Worm (Caenorhabditis elegans) whole organism, L4 larva: ENCODE results near the gene Y38E10A.34.

Experiments used
- F49E8.2 ChIP-seq: sonication (generic microtip); optimal IDR thresholded peaks from 2 replicates; lab custom pipeline; 2016; ENCODE audit warnings: missing compliant biosample characterization, mild to moderate bottlenecking, missing genetic modification characterization, borderline replicate concordance
- R02D3.7 ChIP-seq: fragments of 150-350 bp; sonication (generic microtip); optimal IDR thresholded peaks from 3 replicates; lab custom pipeline; 2014; ENCODE audit warnings: missing biosample characterization, missing genetic modification characterization
- T20F7.1 ChIP-seq: fragments of 200-800 bp; sonication (Bioruptor generic); optimal IDR thresholded peaks from 2 replicates; lab custom pipeline; 2018; ENCODE audit warnings: mild to moderate bottlenecking, missing genetic modification characterization, missing compliant biosample characterization
- T26A8.4 ChIP-seq: fragments of 200-800 bp; sonication (Bioruptor generic); IDR thresholded peaks from 2 replicates; pipeline ENCODE4 v1.3.6; 2022; ENCODE audit warnings: missing genetic modification characterization, missing compliant biosample characterization
- Y105C5A.15 ChIP-seq: fragments of 200-800 bp; sonication (Bioruptor generic); IDR thresholded peaks from 2 replicates; pipeline ENCODE4 v1.3.6; 2022; ENCODE audit warnings: missing genetic modification characterization, missing compliant biosample characterization
- Y48G9A.11 ChIP-seq: fragments of 200-800 bp; sonication (Bioruptor generic); IDR thresholded peaks from 2 replicates; pipeline ENCODE4 v1.3.6; 2022; ENCODE audit warnings: missing genetic modification reagents, missing genetic modification characterization, missing compliant biosample characterization
- Y5F2A.4 ChIP-seq: fragments of 200-800 bp; sonication (Bioruptor generic); optimal IDR thresholded peaks from 2 replicates; lab custom pipeline; 2018; ENCODE audit warnings: mild to moderate bottlenecking, missing genetic modification characterization, missing compliant biosample characterization
- aha-1 ChIP-seq: fragments of 150-350 bp; peaks from one replicate; lab custom pipeline; 2014; ENCODE audit warnings: missing biosample characterization, missing genetic modification characterization
- arid-1 ChIP-seq: fragments of 200-800 bp; sonication (Bioruptor generic); conservative IDR thresholded peaks from 2 replicates; pipeline ENCODE4 v1.3.6; 2022; ENCODE audit warnings: missing genetic modification reagents, missing genetic modification characterization, missing compliant biosample characterization
- ceh-20 ChIP-seq: fragments of 200-800 bp; sonication (Bioruptor generic); IDR thresholded peaks from 2 replicates; pipeline ENCODE4 v1.3.6; 2022; ENCODE audit warnings: missing genetic modification reagents, missing genetic modification characterization, missing compliant biosample characterization
- ceh-32 ChIP-seq: sonication (generic microtip); optimal IDR thresholded peaks from 2 replicates; lab custom pipeline; 2016; ENCODE audit warnings: mild to moderate bottlenecking, missing genetic modification characterization, missing compliant biosample characterization; ENCODE audit not compliant: poor library complexity
- ceh-44 ChIP-seq: fragments of 200-800 bp; sonication (Bioruptor generic); IDR thresholded peaks from 2 replicates; pipeline ENCODE4 v1.3.6; 2022; ENCODE audit warnings: missing genetic modification reagents, missing genetic modification characterization, missing compliant biosample characterization
- ceh-82 ChIP-seq: sonication (generic microtip); optimal IDR thresholded peaks from 2 replicates; lab custom pipeline; 2017; ENCODE audit warnings: missing biosample characterization, missing genetic modification characterization
- ctbp-1 ChIP-seq: fragments of 200-800 bp; sonication (Bioruptor generic); IDR thresholded peaks from 2 replicates; pipeline ENCODE4 v1.3.6; 2022; ENCODE audit warnings: missing genetic modification reagents, missing genetic modification characterization, missing compliant biosample characterization
- daf-12 ChIP-seq: fragments of 150-350 bp; optimal IDR thresholded peaks from 2 replicates; lab custom pipeline; 2014; ENCODE audit warnings: missing biosample characterization, missing genetic modification reagents, missing genetic modification characterization
- daf-16 ChIP-seq, 3 experiments: sonication (generic microtip); optimal IDR thresholded peaks; 2 replicates each; lab custom pipeline; 2016 to 2017; ENCODE audit warnings: missing genetic modification characterization in 3 of 3, missing genetic modification reagents in 3 of 3, mild to moderate bottlenecking in 2 of 3, missing compliant biosample characterization in 2 of 3, missing biosample characterization in 1 of 3, moderate library complexity in 1 of 3
- daf-19 ChIP-seq: fragments of 200-800 bp; sonication (Bioruptor generic); conservative IDR thresholded peaks from 2 replicates; pipeline ENCODE4 v1.3.6; 2022; ENCODE audit warnings: missing genetic modification characterization, missing compliant biosample characterization
- dmd-6 ChIP-seq: fragments of 200-800 bp; sonication (Bioruptor generic); IDR thresholded peaks from 2 replicates; pipeline ENCODE4 v1.3.6; 2022; ENCODE audit warnings: missing genetic modification reagents, missing genetic modification characterization, missing compliant biosample characterization
- dpl-1 ChIP-seq: fragments of 150-350 bp; optimal IDR thresholded peaks from 2 replicates; lab custom pipeline; 2014; ENCODE audit warnings: missing biosample characterization, missing genetic modification reagents, missing genetic modification characterization
- fkh-10 ChIP-seq: fragments of 150-350 bp; optimal IDR thresholded peaks from 2 replicates; lab custom pipeline; 2014; ENCODE audit warnings: missing biosample characterization, missing genetic modification reagents, missing genetic modification characterization
- gei-8 ChIP-seq: fragments of 200-800 bp; sonication (Bioruptor generic); optimal IDR thresholded peaks from 2 replicates; lab custom pipeline; 2018; ENCODE audit warnings: mild to moderate bottlenecking, missing genetic modification characterization, missing compliant biosample characterization
- lin-15B ChIP-seq: fragments of 150-350 bp; sonication (generic microtip); optimal IDR thresholded peaks from 3 replicates; lab custom pipeline; 2014; ENCODE audit warnings: missing biosample characterization, missing genetic modification characterization
- lin-29 ChIP-seq: fragments of 200-800 bp; sonication (Bioruptor generic); IDR thresholded peaks from 2 replicates; pipeline ENCODE4 v1.3.6; 2022; ENCODE audit warnings: missing genetic modification reagents, missing genetic modification characterization, missing compliant biosample characterization
- lin-38 ChIP-seq: fragments of 200-800 bp; sonication (Bioruptor generic); IDR thresholded peaks from 2 replicates; pipeline ENCODE4 v1.3.6; 2022; ENCODE audit warnings: missing genetic modification reagents, missing genetic modification characterization, missing compliant biosample characterization
- lsy-2 ChIP-seq, 2 experiments: fragments of 150-350 bp in 1 of 2; sonication (generic microtip) in 1 of 2; optimal IDR thresholded peaks; 2 replicates each; lab custom pipeline; 2014 to 2017; ENCODE audit warnings: missing biosample characterization in 2 of 2, missing genetic modification characterization in 2 of 2
- mep-1 ChIP-seq: fragments of 150-350 bp; sonication (generic microtip); optimal IDR thresholded peaks from 3 replicates; lab custom pipeline; 2014; ENCODE audit warnings: missing biosample characterization, missing genetic modification characterization
- mxl-2 ChIP-seq: fragments of 200-800 bp; sonication (Bioruptor generic); conservative IDR thresholded peaks from 2 replicates; pipeline ENCODE4 v1.3.6; 2022; ENCODE audit warnings: missing genetic modification reagents, missing genetic modification characterization, missing compliant biosample characterization
- nhr-10 ChIP-seq: fragments of 150-350 bp; optimal IDR thresholded peaks from 2 replicates; lab custom pipeline; 2014; ENCODE audit warnings: missing biosample characterization, missing genetic modification characterization
- nhr-41 ChIP-seq: fragments of 200-800 bp; sonication (Bioruptor generic); IDR thresholded peaks from 2 replicates; pipeline ENCODE4 v1.3.6; 2022; ENCODE audit warnings: missing genetic modification reagents, missing genetic modification characterization, missing compliant biosample characterization
- nhr-42 ChIP-seq: fragments of 200-800 bp; sonication (Bioruptor generic); IDR thresholded peaks from 2 replicates; pipeline ENCODE4 v1.3.6; 2022; ENCODE audit warnings: missing genetic modification characterization, missing compliant biosample characterization
- nhr-76 ChIP-seq: fragments of 150-350 bp; optimal IDR thresholded peaks from 2 replicates; lab custom pipeline; 2014; ENCODE audit warnings: missing biosample characterization, missing genetic modification characterization
- pha-4 ChIP-seq, 2 experiments: fragments of 150-350 bp in 1 of 2; fragments of 200-800 bp in 1 of 2; sonication (Bioruptor generic) in 1 of 2; IDR thresholded peaks in 1 of 2; optimal IDR thresholded peaks in 1 of 2; 2 replicates each; pipeline versions ENCODE4 v1.3.6 to Lab custom; 2014 to 2022; ENCODE audit warnings: missing genetic modification characterization in 2 of 2, missing genetic modification reagents in 2 of 2, missing biosample characterization in 1 of 2, missing compliant biosample characterization in 1 of 2
- set-16 ChIP-seq: fragments of 200-800 bp; sonication (Bioruptor generic); IDR thresholded peaks from 2 replicates; pipeline ENCODE4 v1.3.6; 2022; ENCODE audit warnings: missing genetic modification reagents, missing genetic modification characterization, missing compliant biosample characterization
- snpc-1.2 ChIP-seq: fragments of 200-800 bp; sonication (Bioruptor generic); IDR thresholded peaks from 2 replicates; pipeline ENCODE4 v1.3.6; 2022; ENCODE audit warnings: missing genetic modification reagents, missing genetic modification characterization, missing compliant biosample characterization
- snpc-4 ChIP-seq: fragments of 150-350 bp; optimal IDR thresholded peaks from 2 replicates; lab custom pipeline; 2014; ENCODE audit warnings: missing biosample characterization, missing genetic modification characterization
- spr-3 ChIP-seq: fragments of 200-800 bp; sonication (Bioruptor generic); optimal IDR thresholded peaks from 2 replicates; lab custom pipeline; 2018; ENCODE audit warnings: mild to moderate bottlenecking, missing genetic modification characterization, missing compliant biosample characterization
- unc-62 ChIP-seq, 3 experiments: fragments of 150-350 bp in 1 of 3; sonication (generic microtip); optimal IDR thresholded peaks in 2 of 3; peaks in 1 of 3; 1 replicate in 1 of 3; 2 replicates in 2 of 3; lab custom pipeline; 2014 to 2017; ENCODE audit warnings: missing biosample characterization in 3 of 3, missing genetic modification characterization in 3 of 3, missing genetic modification reagents in 3 of 3, missing genotype in 1 of 3
- zag-1 ChIP-seq: fragments of 150-350 bp; optimal IDR thresholded peaks from 2 replicates; lab custom pipeline; 2014; ENCODE audit warnings: missing biosample characterization, missing genetic modification characterization
- zfp-3 ChIP-seq: fragments of 200-800 bp; sonication (Bioruptor generic); conservative IDR thresholded peaks from 2 replicates; pipeline ENCODE4 v1.3.6; 2022; ENCODE audit warnings: missing genetic modification reagents, missing genetic modification characterization, missing compliant biosample characterization
- zip-11 ChIP-seq: fragments of 200-800 bp; sonication (Bioruptor generic); IDR thresholded peaks from 2 replicates; pipeline ENCODE4 v1.3.6; 2022; ENCODE audit warnings: missing genetic modification characterization, missing compliant biosample characterization

Gene Y38E10A.34

ce11 chrII:12668148-12668547 is 37.2 kb downstream of the Y38E10A.34 start (continued):
- no peak for TF ChIP-seq ctbp-1
- no peak for TF ChIP-seq snpc-4 (tag; lab: Kevin White, UChicago)
- no peak for TF ChIP-seq T20F7.1 (GFP tag; lab: Kevin White, UChicago)
- no peak for TF ChIP-seq nhr-76 (tag; lab: Kevin White, UChicago)
- no peak for TF ChIP-seq zip-11 (GFP tag; lab: Robert Waterston, UW)
- TF ChIP-seq mxl-2 (GFP tag; lab: Robert Waterston, UW), result no peak
- TF ChIP-seq ceh-20 (GFP tag; lab: Robert Waterston, UW), result no peak
- TF ChIP-seq spr-3, result no peak

- peak; percentile 44; the same call in 1 of the 2 replicates for TF ChIP-seq set-16 (GFP tag; lab: Robert Waterston, UW)
- TF ChIP-seq ceh-32 (tag; lab: Kevin White, UChicago), result no peak
- TF ChIP-seq ceh-20 (GFP tag; lab: Robert Waterston, UW), result no peak
Observed at ce11 chrII:12668874-12669273, 37.9 kb downstream of the Y38E10A.34 start.

- TF ChIP-seq lin-29 (no peak), snpc-1.2 (no peak), pha-4 (GFP tag; IDR thresholded peaks at IDR 0.05; lab: Robert Waterston, UW) (no peak), pha-4 (tag; optimal IDR thresholded peaks at IDR 0.05; lab: Kevin White, UChicago) (no peak), lin-38 (no peak), nhr-42 (GFP tag; lab: Robert Waterston, UW) (no peak), gei-8 (GFP tag; lab: Kevin White, UChicago) (no peak), zfp-3 (no peak)
- TF ChIP-seq, all 104 proteins: peak for 0
Observed at ce11 chrII:12669342-12669741, 38.4 kb downstream of the Y38E10A.34 start.

ce11 chrII:12669882-12670281 is 38.9 kb downstream of the Y38E10A.34 start:
- TF ChIP-seq ceh-20 (GFP tag; lab: Robert Waterston, UW), result no peak
- no peak for TF ChIP-seq daf-12 (tag; lab: Kevin White, UChicago)
- no peak for TF ChIP-seq lin-15B (tag; lab: Kevin White, UChicago)
- no peak for TF ChIP-seq zip-11 (GFP tag; lab: Robert Waterston, UW)
- no peak for TF ChIP-seq lin-38
- TF ChIP-seq Y48G9A.11 (GFP tag; lab: Robert Waterston, UW), result peak; percentile 48; the same call in 1 of the 2 replicates
- peak; percentile 60 for TF ChIP-seq set-16 (GFP tag; lab: Robert Waterston, UW)
- no peak for TF ChIP-seq dpl-1 (GFP tag; lab: Kevin White, UChicago)
- no peak for TF ChIP-seq nhr-41
- TF ChIP-seq lsy-2 (tag; optimal IDR thresholded peaks at IDR 0.05; lab: Kevin White, UChicago), result no peak
- no peak for TF ChIP-seq R02D3.7 (tag; lab: Kevin White, UChicago)
- TF ChIP-seq ceh-44 (GFP tag; lab: Robert Waterston, UW), result no peak
- no peak for TF ChIP-seq arid-1 (GFP tag; lab: Robert Waterston, UW)
- no peak for TF ChIP-seq daf-19 (GFP tag; lab: Robert Waterston, UW)
- TF ChIP-seq aha-1 (tag; lab: Kevin White, UChicago), result peak; percentile 85
- no peak for TF ChIP-seq mxl-2 (GFP tag; lab: Robert Waterston, UW)
- TF ChIP-seq unc-62 (GFP tag; optimal IDR thresholded peaks at IDR 0.05 in 1 of 2; lab: Kevin White, UChicago), result no peak
- TF ChIP-seq unc-62 (tag; optimal IDR thresholded peaks at IDR 0.05; lab: Kevin White, UChicago), result no peak
- TF ChIP-seq Y105C5A.15 (GFP tag; lab: Robert Waterston, UW), result 0 out of 2 replicates have a peak, but pooled peaks have one; percentile 11
- TF ChIP-seq zag-1 (tag; lab: Kevin White, UChicago), result no peak
- TF ChIP-seq nhr-42 (GFP tag; lab: Robert Waterston, UW), result no peak
- TF ChIP-seq ctbp-1, result no peak
- TF ChIP-seq pha-4 (GFP tag; IDR thresholded peaks at IDR 0.05; lab: Robert Waterston, UW), result no peak
- no peak for TF ChIP-seq pha-4 (tag; optimal IDR thresholded peaks at IDR 0.05; lab: Kevin White, UChicago)
- no peak for TF ChIP-seq T26A8.4
- no peak for TF ChIP-seq nhr-10 (tag; lab: Kevin White, UChicago)
- TF ChIP-seq fkh-10 (GFP tag; lab: Kevin White, UChicago), result no peak
- TF ChIP-seq daf-16 (GFP tag; optimal IDR thresholded peaks at IDR 0.05; lab: Kevin White, UChicago), result no peak
- TF ChIP-seq daf-16 (tag; optimal IDR thresholded peaks at IDR 0.05; lab: Kevin White, UChicago), result no peak
- TF ChIP-seq Y5F2A.4 (GFP tag; lab: Kevin White, UChicago), result no peak
- no peak for TF ChIP-seq dmd-6 (GFP tag; lab: Robert Waterston, UW)
- no peak for TF ChIP-seq ceh-82 (tag; lab: Kevin White, UChicago)
- no peak for TF ChIP-seq mep-1 (tag; lab: Kevin White, UChicago)
- TF ChIP-seq snpc-1.2, result no peak
- TF ChIP-seq F49E8.2 (tag; lab: Kevin White, UChicago), result no peak
